Worm (Caenorhabditis elegans) whole organism, early embryonic: ENCODE measurements around the gene abl-1.

Source experiments
- B0310.2 ChIP-seq: sonication (generic microtip); optimal IDR thresholded peaks from 2 replicates; lab custom pipeline; 2016; ENCODE audit warnings: mild to moderate bottlenecking, missing genetic modification characterization, missing compliant biosample characterization
- F13C5.2 ChIP-seq: sonication (generic microtip); optimal IDR thresholded peaks from 2 replicates; lab custom pipeline; 2017; ENCODE audit warnings: mild to moderate bottlenecking, missing genetic modification characterization, inconsistent platforms, missing compliant biosample characterization
- aly-1 ChIP-seq: sonication (generic microtip); optimal IDR thresholded peaks from 2 replicates; lab custom pipeline; 2016; ENCODE audit warnings: missing genetic modification characterization, missing compliant biosample characterization
- ama-1 ChIP-seq: fragments of 150-350 bp; optimal IDR thresholded peaks from 2 replicates; lab custom pipeline; 2014
- ceh-13 ChIP-seq: fragments of 200-800 bp; sonication (Bioruptor generic); optimal IDR thresholded peaks from 2 replicates; lab custom pipeline; 2018; ENCODE audit warnings: mild to moderate bottlenecking, missing genetic modification characterization, missing compliant biosample characterization
- ceh-36 ChIP-seq: sonication (generic microtip); optimal IDR thresholded peaks from 2 replicates; lab custom pipeline; 2016; ENCODE audit warnings: missing genetic modification characterization, inconsistent platforms, missing compliant biosample characterization
- ets-7 ChIP-seq: sonication (generic microtip); optimal IDR thresholded peaks from 2 replicates; lab custom pipeline; 2016; ENCODE audit warnings: missing genotype, missing genetic modification characterization, missing compliant biosample characterization
- flt-1 ChIP-seq: fragments of 200-800 bp; sonication (Bioruptor generic); IDR thresholded peaks from 2 replicates; pipeline ENCODE4 v1.3.6; 2022; ENCODE audit warnings: missing genetic modification characterization, missing compliant biosample characterization
- hmbx-1 ChIP-seq: sonication (generic microtip); optimal IDR thresholded peaks from 2 replicates; lab custom pipeline; 2016; ENCODE audit warnings: mild to moderate bottlenecking, missing genetic modification characterization, missing compliant biosample characterization
- hmg-4 ChIP-seq: fragments of 200-800 bp; sonication (Bioruptor generic); optimal IDR thresholded peaks from 2 replicates; lab custom pipeline; 2018; ENCODE audit warnings: mild to moderate bottlenecking, missing genetic modification characterization, missing compliant biosample characterization
- hnd-1 ChIP-seq: sonication (generic microtip); optimal IDR thresholded peaks from 2 replicates; lab custom pipeline; 2016; ENCODE audit warnings: missing genetic modification characterization, missing compliant biosample characterization
- pes-1 ChIP-seq: fragments of 200-800 bp; sonication (Bioruptor generic); IDR thresholded peaks from 2 replicates; pipeline ENCODE4 v1.3.6; 2022; ENCODE audit warnings: missing genetic modification reagents, missing genetic modification characterization, missing compliant biosample characterization
- scrt-1 ChIP-seq: fragments of 200-800 bp; sonication (Bioruptor generic); IDR thresholded peaks from 2 replicates; pipeline ENCODE4 v1.3.6; 2022; ENCODE audit warnings: missing genetic modification characterization, missing compliant biosample characterization
- sea-1 ChIP-seq: fragments of 200-800 bp; sonication (Bioruptor generic); conservative IDR thresholded peaks from 2 replicates; pipeline ENCODE4 v1.3.6; 2022; ENCODE audit warnings: missing genetic modification characterization, missing compliant biosample characterization
- tbx-11 ChIP-seq: fragments of 200-800 bp; sonication (Bioruptor generic); IDR thresholded peaks from 2 replicates; pipeline ENCODE4 v1.3.6; 2022; ENCODE audit warnings: missing genetic modification characterization, missing compliant biosample characterization
- tbx-37 ChIP-seq: fragments of 200-800 bp; sonication (Bioruptor generic); conservative IDR thresholded peaks from 2 replicates; pipeline ENCODE4 v1.3.6; 2022; ENCODE audit warnings: missing genetic modification reagents, missing genetic modification characterization, missing compliant biosample characterization
- tra-4 ChIP-seq: sonication (generic microtip); optimal IDR thresholded peaks from 2 replicates; lab custom pipeline; 2017; ENCODE audit warnings: missing genetic modification characterization, missing compliant biosample characterization

Gene abl-1

ce11 chrX:10619554-10620199 is 4.3 kb downstream of the abl-1 start:
- TF ChIP-seq B0310.2 (tag; lab: Kevin White, UChicago) (no peak), scrt-1 (GFP tag; lab: Robert Waterston, UW) (no peak), hnd-1 (tag; lab: Kevin White, UChicago) (no peak), aly-1 (no peak), hmg-4 (GFP tag; lab: Kevin White, UChicago) (no peak), ama-1 (lab: Kevin White, UChicago) (no peak), tbx-11 (GFP tag; lab: Robert Waterston, UW) (no peak), ceh-36 (no peak), ets-7 (tag; lab: Kevin White, UChicago) (no peak), hmbx-1 (tag; lab: Kevin White, UChicago) (no peak)

- TF ChIP-seq ceh-13 (no peak), aly-1 (no peak), B0310.2 (tag; lab: Kevin White, UChicago) (no peak), ama-1 (lab: Kevin White, UChicago) (no peak), tra-4 (tag; lab: Kevin White, UChicago) (no peak), F13C5.2 (tag; lab: Kevin White, UChicago) (no peak), hmg-4 (GFP tag; lab: Kevin White, UChicago) (no peak), hnd-1 (tag; lab: Kevin White, UChicago) (no peak), tbx-37 (no peak), pes-1 (GFP tag; lab: Robert Waterston, UW) (no peak)
Observed at ce11 chrX:10618619-10619130, 5.3 kb downstream of the abl-1 start.

- no peak for TF ChIP-seq ama-1 (lab: Kevin White, UChicago)
- TF ChIP-seq tbx-11 (GFP tag; lab: Robert Waterston, UW), result no peak
- no peak for TF ChIP-seq ets-7 (tag; lab: Kevin White, UChicago)
- TF ChIP-seq tra-4 (tag; lab: Kevin White, UChicago), result no peak
- TF ChIP-seq hnd-1 (tag; lab: Kevin White, UChicago), result no peak
- TF ChIP-seq flt-1, result no peak
- no peak for TF ChIP-seq scrt-1 (GFP tag; lab: Robert Waterston, UW)
- no peak for TF ChIP-seq hmbx-1 (tag; lab: Kevin White, UChicago)
- TF ChIP-seq F13C5.2 (tag; lab: Kevin White, UChicago), result no peak
- no peak for TF ChIP-seq B0310.2 (tag; lab: Kevin White, UChicago)
- no peak for TF ChIP-seq sea-1
- TF ChIP-seq aly-1, result no peak
- no peak for TF ChIP-seq hmg-4 (GFP tag; lab: Kevin White, UChicago)
- no peak for TF ChIP-seq ceh-13
- TF ChIP-seq ceh-36, result no peak
- TF ChIP-seq pes-1 (GFP tag; lab: Robert Waterston, UW), result no peak
- no peak for TF ChIP-seq tbx-37
Observed at ce11 chrX:10617815-10618214, 6.2 kb downstream of the abl-1 start.

- TF ChIP-seq sea-1 (no peak), hmg-4 (GFP tag; lab: Kevin White, UChicago) (no peak), B0310.2 (tag; lab: Kevin White, UChicago) (no peak), hnd-1 (tag; lab: Kevin White, UChicago) (no peak), pes-1 (GFP tag; lab: Robert Waterston, UW) (no peak), flt-1 (no peak), tbx-11 (GFP tag; lab: Robert Waterston, UW) (no peak), aly-1 (no peak), ets-7 (tag; lab: Kevin White, UChicago) (no peak), ama-1 (lab: Kevin White, UChicago) (no peak), F13C5.2 (tag; lab: Kevin White, UChicago) (no peak), hmbx-1 (tag; lab: Kevin White, UChicago) (no peak), tra-4 (tag; lab: Kevin White, UChicago) (no peak), ceh-13 (no peak), ceh-36 (no peak), tbx-37 (no peak)
Observed at ce11 chrX:10616041-10616440, 8.0 kb downstream of the abl-1 start.

ce11 chrX:10612355-10612754 is 11.7 kb downstream of the abl-1 start:
- TF ChIP-seq tra-4 (tag; lab: Kevin White, UChicago) (no peak), tbx-37 (no peak), pes-1 (GFP tag; lab: Robert Waterston, UW) (no peak), ceh-13 (no peak), ama-1 (lab: Kevin White, UChicago) (no peak), aly-1 (no peak), hmg-4 (GFP tag; lab: Kevin White, UChicago) (no peak), scrt-1 (GFP tag; lab: Robert Waterston, UW) (no peak), hmbx-1 (tag; lab: Kevin White, UChicago) (no peak), ets-7 (tag; lab: Kevin White, UChicago) (no peak), ceh-36 (no peak), B0310.2 (tag; lab: Kevin White, UChicago) (no peak)

- no peak for TF ChIP-seq ceh-13
Observed at ce11 chrX:10609878-10610277, 14.1 kb downstream of the abl-1 start.

ce11 chrX:10604386-10604785 is 19.6 kb downstream of the abl-1 start, which contains the start of gene flp-19:
Gene flp-19 (plus strand): TSS chrX:10604686.
- TF ChIP-seq ceh-13 (no peak), sea-1 (no peak), hmbx-1 (tag; lab: Kevin White, UChicago) (no peak), pes-1 (GFP tag; lab: Robert Waterston, UW) (no peak), flt-1 (no peak), ama-1 (lab: Kevin White, UChicago) (no peak), ets-7 (tag; lab: Kevin White, UChicago) (no peak)

- no peak for TF ChIP-seq tbx-37
Observed at ce11 chrX:10599719-10600155, 24.3 kb downstream of the abl-1 start.
